Worm (Caenorhabditis elegans) whole organism, L4/young adult: ENCODE data around the gene T26C5.3.
A peak's percentile ranks its signal among the peaks of the same experiment; 100 is the strongest.

ENCODE experiments used
- W03F9.2 ChIP-seq: fragments of 150-350 bp; optimal IDR thresholded peaks from 2 replicates; lab custom pipeline; 2014; ENCODE audit warnings: missing biosample characterization, missing genetic modification characterization
- dao-5 ChIP-seq: sonication (generic microtip); optimal IDR thresholded peaks from 2 replicates; lab custom pipeline; 2016; ENCODE audit warnings: missing genotype, missing genetic modification characterization, moderate library complexity, missing compliant biosample characterization
- him-1 ChIP-seq: sonication (generic microtip); optimal IDR thresholded peaks from 2 replicates; lab custom pipeline; 2016; ENCODE audit warnings: missing genotype, missing genetic modification reagents, missing genetic modification characterization, missing compliant biosample characterization

ce11 chrII:9282787-9283186 lies 46.4 kb downstream of the T26C5.3 start:
- peak; percentile 53 for TF ChIP-seq W03F9.2
- peak; percentile 72 for TF ChIP-seq him-1
- peak; percentile 70 for TF ChIP-seq dao-5 (tag; lab: Kevin White, UChicago)
